Fruit fly (Drosophila melanogaster): Measurements from ENCODE around the gene Ccp84Ae.

Ccp84Ae gene

DNA sequence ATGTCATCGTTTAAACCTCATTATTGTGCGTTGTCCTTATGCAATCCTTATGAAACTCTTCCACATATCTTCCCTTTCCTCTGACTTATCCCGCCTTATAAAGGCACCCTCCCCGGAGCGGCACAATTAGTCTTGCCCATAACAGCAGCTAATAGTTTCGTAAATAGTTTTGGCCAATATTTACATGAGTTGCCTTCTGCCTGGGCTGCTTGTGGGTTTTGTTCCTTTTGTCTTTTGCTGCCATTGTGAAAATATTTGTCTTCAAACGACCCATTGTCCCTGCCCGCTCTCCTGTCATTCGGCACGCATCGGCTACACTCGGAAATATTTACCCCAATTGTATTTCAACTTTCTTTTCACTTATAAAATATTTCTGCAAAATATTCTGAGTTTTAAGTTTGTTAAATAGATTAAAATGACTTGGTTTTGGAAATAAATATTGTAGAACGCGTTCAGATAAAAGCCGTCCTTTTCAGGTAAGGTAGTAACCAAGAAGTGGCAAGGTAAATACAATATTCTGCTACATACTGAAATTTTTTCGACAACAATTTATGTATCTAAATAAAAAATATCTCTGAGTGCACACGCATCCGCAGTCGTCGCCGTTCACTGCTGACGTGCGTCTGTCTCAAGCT is 32.1 kb upstream of the Ccp84Ae start (continued):
- no peak for TF ChIP-seq CG16813 (GFP tag; IDR thresholded peaks at IDR 0.05; ENCODE audit: partially characterized antibody)
- peak; percentile 64 for TF ChIP-seq fd102C (GFP tag; optimal IDR thresholded peaks at IDR 0.05)
- peak; percentile 63 for TF ChIP-seq nmo (GFP tag; optimal IDR thresholded peaks at IDR 0.05)
- no peak for TF ChIP-seq ranshi (GFP tag; IDR thresholded peaks at IDR 0.05)
- no peak for TF ChIP-seq abd-A (tag; optimal IDR thresholded peaks at IDR 0.05)
- no peak for TF ChIP-seq Sin3A (optimal IDR thresholded peaks at IDR 0.05)
- no peak for TF ChIP-seq CG17912 (GFP tag; optimal IDR thresholded peaks at IDR 0.05)
- no peak for TF ChIP-seq Dek (tag; optimal IDR thresholded peaks at IDR 0.05)
- no peak for TF ChIP-seq jing (GFP tag; optimal IDR thresholded peaks at IDR 0.05)
- no peak for TF ChIP-seq GATAe (GFP tag; conservative IDR thresholded peaks at IDR 0.05)
- no peak for TF ChIP-seq aop (GFP tag; IDR thresholded peaks at IDR 0.05)
- peak; percentile 42 for TF ChIP-seq nerfin-1 (tag; optimal IDR thresholded peaks at IDR 0.05)
- no peak for TF ChIP-seq ase (GFP tag; IDR thresholded peaks at IDR 0.05)
- no peak for TF ChIP-seq otp (GFP tag; IDR thresholded peaks at IDR 0.05)
- no peak for TF ChIP-seq CG11560 (tag; IDR thresholded peaks at IDR 0.05)
- no peak for TF ChIP-seq CG11456 (GFP tag; IDR thresholded peaks at IDR 0.05)
- peak; percentile 74 for TF ChIP-seq CG2712 (tag; optimal IDR thresholded peaks at IDR 0.05)
- no peak for TF ChIP-seq HmgD (GFP tag; optimal IDR thresholded peaks at IDR 0.05)
- TF ChIP-seq CG14965 (GFP tag; optimal IDR thresholded peaks at IDR 0.05; ENCODE audit: borderline replicate concordance), result no peak
- TF ChIP-seq CG30020 (tag; optimal IDR thresholded peaks at IDR 0.05), result no peak
- TF ChIP-seq pfk (GFP tag; optimal IDR thresholded peaks at IDR 0.05), result no peak
- TF ChIP-seq CG10462 (GFP tag; optimal IDR thresholded peaks at IDR 0.05), result no peak
- TF ChIP-seq pita (GFP tag; optimal IDR thresholded peaks at IDR 0.05), result no peak
- TF ChIP-seq schlank (tag; optimal IDR thresholded peaks at IDR 0.05), result no peak
- TF ChIP-seq wdn (GFP tag; IDR thresholded peaks at IDR 0.05), result no peak
- TF ChIP-seq h (optimal IDR thresholded peaks at IDR 0.05), result no peak
- no peak for TF ChIP-seq Abd-B (GFP tag; optimal IDR thresholded peaks at IDR 0.05)
- no peak for TF ChIP-seq hbn (GFP tag; IDR thresholded peaks at IDR 0.05; ENCODE audit: partially characterized antibody)
- TF ChIP-seq CG12219 (GFP tag; optimal IDR thresholded peaks at IDR 0.05), result no peak
- peak; percentile 74 for TF ChIP-seq CG18262 (tag; optimal IDR thresholded peaks at IDR 0.05)
- no peak for TF ChIP-seq Hmr (GFP tag; optimal IDR thresholded peaks at IDR 0.05)
- no peak for TF ChIP-seq unc-4 (GFP tag; IDR thresholded peaks at IDR 0.05; ENCODE audit: partially characterized antibody)
- no peak for TF ChIP-seq CG11696 (GFP tag; IDR thresholded peaks at IDR 0.05)
- no peak for TF ChIP-seq D19B (GFP tag; optimal IDR thresholded peaks at IDR 0.05)
- TF ChIP-seq CG8359 (GFP tag; optimal IDR thresholded peaks at IDR 0.05; ENCODE audit: borderline replicate concordance), result peak; percentile 34
- TF ChIP-seq ssp (GFP tag; IDR thresholded peaks at IDR 0.05), result no peak
- peak; percentile 37 for TF ChIP-seq grau (tag; optimal IDR thresholded peaks at IDR 0.05)
- TF ChIP-seq knrl (GFP tag; IDR thresholded peaks at IDR 0.05; ENCODE audit: partially characterized antibody), result no peak
- TF ChIP-seq Oli (tag; optimal IDR thresholded peaks at IDR 0.05), result peak; percentile 32
- TF ChIP-seq CG10267 (tag; optimal IDR thresholded peaks at IDR 0.05), result peak; percentile 51
- no peak for TF ChIP-seq lbe (GFP tag; optimal IDR thresholded peaks at IDR 0.05)
- peak; percentile 71 for TF ChIP-seq CG17361 (GFP tag; IDR thresholded peaks at IDR 0.05)
- no peak for TF ChIP-seq hth (optimal IDR thresholded peaks at IDR 0.05)
- no peak for TF ChIP-seq Dad (GFP tag; optimal IDR thresholded peaks at IDR 0.05)
- no peak for TF ChIP-seq ab (GFP tag; optimal IDR thresholded peaks at IDR 0.05)
- no peak for TF ChIP-seq Elba2 (GFP tag; optimal IDR thresholded peaks at IDR 0.05)
- TF ChIP-seq CG16815 (GFP tag; optimal IDR thresholded peaks at IDR 0.05), result peak; percentile 1
- no peak for TF ChIP-seq CG9932 (GFP tag; IDR thresholded peaks at IDR 0.05)
- no peak for TF ChIP-seq cad (GFP tag; optimal IDR thresholded peaks at IDR 0.05)
- peak; percentile 72 for TF ChIP-seq CG15696 (tag; optimal IDR thresholded peaks at IDR 0.05)
- TF ChIP-seq CG2199 (GFP tag; IDR thresholded peaks at IDR 0.05), result no peak
